Worm (Caenorhabditis elegans) whole organism, late embryonic: ENCODE data around the gene bus-18.

Experiments used
- dve-1 ChIP-seq: sonication (generic microtip); optimal IDR thresholded peaks from 2 replicates; lab custom pipeline; 2017; ENCODE audit warnings: antibody characterized with exemption, mild to moderate bottlenecking, missing genetic modification characterization, missing compliant biosample characterization
- hlh-13 ChIP-seq: fragments of 200-800 bp; sonication (Bioruptor generic); optimal IDR thresholded peaks from 2 replicates; lab custom pipeline; 2018; ENCODE audit warnings: mild to moderate bottlenecking, missing genetic modification characterization, missing compliant biosample characterization
- nhr-232 ChIP-seq: sonication (generic microtip); optimal IDR thresholded peaks from 2 replicates; lab custom pipeline; 2016; ENCODE audit warnings: missing genetic modification characterization, missing compliant biosample characterization
- sox-4 ChIP-seq: sonication (generic microtip); optimal IDR thresholded peaks from 2 replicates; lab custom pipeline; 2017; ENCODE audit warnings: mild to moderate bottlenecking, missing genetic modification characterization, inconsistent platforms, missing compliant biosample characterization

DNA sequence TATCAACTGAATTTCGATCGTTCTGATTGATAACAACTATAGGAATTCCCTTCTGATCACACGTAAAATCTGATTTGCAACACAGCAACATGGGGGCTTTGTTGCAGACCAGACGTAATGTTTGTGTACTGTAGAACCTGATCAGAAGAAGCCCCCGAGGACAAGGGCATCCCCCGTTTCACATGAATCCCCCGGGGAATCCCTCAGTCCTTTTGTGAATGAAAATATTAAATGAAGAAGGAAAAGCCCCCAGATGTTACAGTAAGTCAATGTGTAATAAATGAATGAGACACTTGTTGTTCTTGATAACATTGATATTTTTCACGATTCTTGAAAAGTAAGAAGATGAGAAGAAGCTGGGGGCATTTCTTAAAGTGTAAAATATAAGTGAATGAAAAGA is 20.7 kb downstream of the bus-18 start:
- no peak for TF ChIP-seq sox-4
- no peak for TF ChIP-seq hlh-13 (GFP tag; lab: Kevin White, UChicago)
- no peak for TF ChIP-seq nhr-232 (tag; lab: Kevin White, UChicago)
- no peak for TF ChIP-seq dve-1 (tag; lab: Kevin White, UChicago)
